Worm (Caenorhabditis elegans) whole organism, mixed stage, embryonic: ENCODE measurements around the gene Y45G5AM.9.

Source experiments
- elt-1 ChIP-seq: sonication (generic microtip); optimal IDR thresholded peaks from 2 replicates; lab custom pipeline; 2017; ENCODE audit warnings: missing genetic modification characterization, mild to moderate bottlenecking, missing compliant biosample characterization, antibody characterized with exemption, moderate library complexity, borderline replicate concordance; ENCODE audit not compliant: insufficient read depth
- ham-2 ChIP-seq: fragments of 200-800 bp; sonication (Bioruptor generic); optimal IDR thresholded peaks from 2 replicates; lab custom pipeline; 2018; ENCODE audit warnings: mild to moderate bottlenecking, missing genetic modification characterization, missing compliant biosample characterization
- nhr-237 ChIP-seq: fragments of 150-350 bp; optimal IDR thresholded peaks from 2 replicates; lab custom pipeline; 2014; ENCODE audit warnings: missing biosample characterization, missing genetic modification characterization

- no peak for TF ChIP-seq ham-2 (GFP tag; lab: Kevin White, UChicago)
- no peak for TF ChIP-seq elt-1 (tag; lab: Kevin White, UChicago)
- TF ChIP-seq nhr-237 (tag; lab: Kevin White, UChicago), result no peak
These were observed 24.8 kb downstream of the Y45G5AM.9 start for ce11 chrV:4169658-4170057.
